Worm (Caenorhabditis elegans): Measurements from ENCODE around the gene ugt-49.
A peak's percentile ranks its signal among the peaks of the same experiment; 100 is the strongest.

The ugt-49 gene

DNA sequence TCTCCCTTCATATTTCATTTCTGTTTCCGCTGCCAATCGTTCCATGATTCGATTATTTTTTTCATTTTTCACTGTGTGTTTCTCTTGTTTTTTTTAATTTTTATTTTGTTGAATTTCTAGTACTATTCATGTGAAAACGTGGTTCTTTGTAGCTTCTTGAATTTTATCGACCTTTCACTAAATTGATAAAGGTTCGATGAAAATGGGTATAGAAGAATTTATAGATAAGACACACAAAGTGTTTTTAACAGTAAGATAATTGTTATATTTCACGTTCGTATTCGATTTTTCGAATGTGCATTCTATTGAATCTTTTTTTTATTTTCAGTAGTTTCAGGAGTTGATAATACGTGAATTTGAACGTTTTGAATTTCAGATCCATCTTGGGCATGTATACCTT, at the start of gene ugt-49:
TSS of gene ugt-49 (plus strand) at position 371 of the 400 bp plus-strand sequence.
- TF ChIP-seq T22C8.4 (GFP tag; IDR thresholded peaks at IDR 0.05) (no peak), flt-1 (GFP tag; IDR thresholded peaks at IDR 0.05) (no peak), tab-1 (GFP tag; IDR thresholded peaks at IDR 0.05) (no peak)

- TF ChIP-seq ref-1 (GFP tag; conservative IDR thresholded peaks at IDR 0.05): no peak
- TF ChIP-seq tab-1 (GFP tag; IDR thresholded peaks at IDR 0.05): no peak
- TF ChIP-seq med-1 (GFP tag; optimal IDR thresholded peaks at IDR 0.05; ENCODE audit: insufficient read depth): no peak
- no peak for TF ChIP-seq flt-1 (GFP tag; IDR thresholded peaks at IDR 0.05)
- no peak for TF ChIP-seq ztf-23 (GFP tag; IDR thresholded peaks at IDR 0.05)
- TF ChIP-seq klf-2 (GFP tag; conservative IDR thresholded peaks at IDR 0.05): no peak
- no peak for TF ChIP-seq cog-1 (tag; optimal IDR thresholded peaks at IDR 0.05)
- TF ChIP-seq ztf-29 (GFP tag; IDR thresholded peaks at IDR 0.05): no peak
- no peak for TF ChIP-seq T22C8.4 (GFP tag; IDR thresholded peaks at IDR 0.05)
These were observed 48.6 kb upstream of the ugt-49 start for ce11 chrV:10323537-10323936.

- TF ChIP-seq ztf-29 (GFP tag; IDR thresholded peaks at IDR 0.05): no peak
These were observed 44.0 kb upstream of the ugt-49 start for ce11 chrV:10328080-10328479.

DNA sequence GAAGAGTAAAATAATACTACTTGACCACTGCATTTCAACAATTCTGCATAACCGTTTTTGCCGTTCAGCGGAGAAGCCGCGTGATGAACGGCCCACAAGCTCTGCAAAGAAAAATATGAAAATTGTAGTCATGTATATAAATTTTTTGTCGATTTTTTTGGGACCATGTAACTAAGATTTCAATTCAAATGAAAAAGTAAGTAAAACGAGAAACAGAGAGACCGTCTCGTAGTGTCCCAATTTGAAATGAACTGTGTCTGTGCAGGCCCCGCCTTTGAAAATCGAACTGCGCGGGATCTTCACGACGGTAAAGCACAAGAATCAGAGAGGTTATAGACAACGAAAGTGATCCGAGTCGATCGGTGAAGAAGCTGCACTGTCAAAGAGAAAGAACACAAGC, 40.1 kb upstream of the ugt-49 start, which contains the start of gene crm-1:
TSS of gene crm-1 (minus strand) at position 101 of the 400 bp plus-strand sequence.
- no peak for TF ChIP-seq ztf-23 (GFP tag; IDR thresholded peaks at IDR 0.05)
- TF ChIP-seq tab-1 (GFP tag; IDR thresholded peaks at IDR 0.05): no peak
- no peak for TF ChIP-seq klf-2 (GFP tag; conservative IDR thresholded peaks at IDR 0.05)
- TF ChIP-seq ztf-29 (GFP tag; IDR thresholded peaks at IDR 0.05): no peak
- no peak for TF ChIP-seq flt-1 (GFP tag; IDR thresholded peaks at IDR 0.05)
- TF ChIP-seq med-1 (GFP tag; optimal IDR thresholded peaks at IDR 0.05; ENCODE audit: insufficient read depth): no peak
- TF ChIP-seq ref-1 (GFP tag; conservative IDR thresholded peaks at IDR 0.05): no peak
- TF ChIP-seq T22C8.4 (GFP tag; IDR thresholded peaks at IDR 0.05): no peak
- TF ChIP-seq cog-1 (tag; optimal IDR thresholded peaks at IDR 0.05): no peak

ce11 chrV:10333843-10334242, 38.3 kb upstream of the ugt-49 start:
- TF ChIP-seq ref-1 (GFP tag; conservative IDR thresholded peaks at IDR 0.05) (no peak), ztf-23 (GFP tag; IDR thresholded peaks at IDR 0.05) (no peak), ztf-29 (GFP tag; IDR thresholded peaks at IDR 0.05) (no peak), cog-1 (tag; optimal IDR thresholded peaks at IDR 0.05) (no peak), flt-1 (GFP tag; IDR thresholded peaks at IDR 0.05) (no peak), klf-2 (GFP tag; conservative IDR thresholded peaks at IDR 0.05) (no peak), tab-1 (GFP tag; IDR thresholded peaks at IDR 0.05) (no peak), med-1 (GFP tag; optimal IDR thresholded peaks at IDR 0.05; ENCODE audit: insufficient read depth) (no peak), T22C8.4 (GFP tag; IDR thresholded peaks at IDR 0.05) (no peak)

DNA sequence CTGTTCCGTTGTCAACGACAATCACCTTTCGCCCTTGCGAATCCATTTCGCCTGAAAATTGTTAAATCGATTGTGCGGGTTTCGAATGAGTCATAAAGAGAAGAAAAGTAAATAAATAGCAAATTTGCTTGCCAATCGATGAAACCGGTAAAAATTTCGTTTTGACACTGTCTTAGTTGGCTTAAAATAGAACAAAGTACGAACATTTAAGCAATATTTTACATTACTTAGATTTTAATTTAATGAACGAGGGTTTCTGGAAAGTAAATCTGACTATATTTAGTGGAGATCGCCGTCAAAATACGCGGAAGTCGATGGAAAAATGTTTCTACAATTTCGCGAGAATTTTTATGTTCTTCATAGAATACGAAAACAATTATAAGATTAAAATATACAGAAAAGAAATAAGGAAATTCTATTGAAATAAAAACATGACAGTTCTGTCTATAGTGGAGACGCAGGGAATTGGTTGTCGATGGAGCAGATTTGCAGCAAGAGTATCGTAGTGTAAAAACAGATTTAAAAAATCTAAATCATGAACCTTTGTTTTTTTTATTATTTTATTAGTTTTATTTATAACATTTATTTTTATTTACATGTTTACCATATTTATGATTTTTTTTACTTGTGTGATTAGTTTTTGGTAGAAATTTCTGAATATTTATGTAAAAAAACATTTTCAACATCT, 33.7 kb upstream of the ugt-49 start, which contains the start of gene arx-2:
TSS of gene arx-2 (minus strand) at position 51 of the 688 bp plus-strand sequence.
- TF ChIP-seq tab-1 (GFP tag; IDR thresholded peaks at IDR 0.05) (no peak), ztf-29 (GFP tag; IDR thresholded peaks at IDR 0.05) (no peak), flt-1 (GFP tag; IDR thresholded peaks at IDR 0.05) (no peak), ref-1 (GFP tag; conservative IDR thresholded peaks at IDR 0.05) (no peak)

DNA sequence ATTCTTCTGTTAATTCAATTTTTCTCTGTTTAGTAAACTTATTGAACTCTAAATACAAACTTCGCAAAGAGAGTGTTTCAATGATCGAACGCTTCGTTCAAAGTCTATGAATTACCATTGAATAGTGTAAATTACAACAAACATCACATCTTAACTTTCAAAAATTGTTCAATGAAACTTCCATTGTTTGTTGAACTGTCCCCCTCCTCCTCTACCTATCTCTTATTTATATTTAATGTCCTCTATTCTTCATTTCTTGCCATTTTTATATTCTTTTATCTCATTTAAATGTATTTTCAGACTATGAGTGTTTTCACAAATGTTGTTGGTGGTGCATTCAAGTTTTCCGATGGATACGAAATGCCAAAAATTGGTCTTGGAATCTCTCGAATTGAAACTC, 32.9 kb upstream of the ugt-49 start, which contains the start of gene K07C5.2:
TSS of gene K07C5.2 (plus strand) at position 301 of the 400 bp plus-strand sequence.
- TF ChIP-seq klf-2 (GFP tag; conservative IDR thresholded peaks at IDR 0.05) (no peak), flt-1 (GFP tag; IDR thresholded peaks at IDR 0.05) (no peak), tab-1 (GFP tag; IDR thresholded peaks at IDR 0.05) (no peak), ref-1 (GFP tag; conservative IDR thresholded peaks at IDR 0.05) (no peak), cog-1 (tag; optimal IDR thresholded peaks at IDR 0.05) (no peak), T22C8.4 (GFP tag; IDR thresholded peaks at IDR 0.05) (no peak), med-1 (GFP tag; optimal IDR thresholded peaks at IDR 0.05; ENCODE audit: insufficient read depth) (no peak), ztf-29 (GFP tag; IDR thresholded peaks at IDR 0.05) (no peak)

DNA sequence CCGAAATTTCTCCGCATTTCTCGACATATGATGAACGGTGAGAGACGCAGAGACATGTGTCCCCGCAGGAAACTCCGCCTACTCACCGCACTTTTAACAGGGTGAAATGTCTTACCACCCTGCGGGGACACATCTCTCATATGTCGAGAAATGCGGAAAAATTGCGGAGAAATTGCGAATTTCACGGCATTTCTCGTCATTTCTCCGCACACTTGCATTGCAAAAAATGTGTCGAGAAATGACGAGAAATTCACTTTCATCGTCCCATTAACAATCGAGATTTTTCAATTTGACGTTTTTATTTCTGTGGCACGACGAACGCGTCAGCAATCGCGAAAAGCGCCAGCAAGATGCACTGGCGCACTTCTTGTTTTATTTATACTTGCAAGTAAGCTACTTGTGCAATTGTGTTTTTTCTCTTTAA, 30.2 kb upstream of the ugt-49 start, which contains the start of gene K07C5.13:
TSS of gene K07C5.13 (plus strand) at position 151 of the 424 bp plus-strand sequence.
- TF ChIP-seq flt-1 (GFP tag; IDR thresholded peaks at IDR 0.05): peak; percentile 77
- TF ChIP-seq ztf-29 (GFP tag; IDR thresholded peaks at IDR 0.05): peak; percentile 44; the same call in 1 of the 2 replicates
- TF ChIP-seq ztf-23 (GFP tag; IDR thresholded peaks at IDR 0.05): peak; percentile 79; the same call in 1 of the 2 replicates

- no peak for TF ChIP-seq T22C8.4 (GFP tag; IDR thresholded peaks at IDR 0.05)
- TF ChIP-seq ref-1 (GFP tag; conservative IDR thresholded peaks at IDR 0.05): no peak
- TF ChIP-seq ztf-23 (GFP tag; IDR thresholded peaks at IDR 0.05): no peak
- TF ChIP-seq tab-1 (GFP tag; IDR thresholded peaks at IDR 0.05): no peak
- TF ChIP-seq flt-1 (GFP tag; IDR thresholded peaks at IDR 0.05): no peak
- no peak for TF ChIP-seq cog-1 (tag; optimal IDR thresholded peaks at IDR 0.05)
These were observed 29.2 kb upstream of the ugt-49 start, which contains the start of gene K07C5.3 for ce11 chrV:10342904-10343303. K07C5.3 (plus strand) TSS chrV:10343032.

- TF ChIP-seq med-1 (GFP tag; optimal IDR thresholded peaks at IDR 0.05; ENCODE audit: insufficient read depth) (no peak), klf-2 (GFP tag; conservative IDR thresholded peaks at IDR 0.05) (no peak), flt-1 (GFP tag; IDR thresholded peaks at IDR 0.05) (no peak)
These were observed 22.1 kb upstream of the ugt-49 start, which contains the start of gene K07C5.9 for ce11 chrV:10350054-10350453. K07C5.9 (minus strand) TSS chrV:10350154.

All from whole organism, midembryonic.